Worm (Caenorhabditis elegans) whole organism, young adult: ENCODE measurements around the gene attf-2.

Source experiments
- F10E7.11 ChIP-seq: sonication (generic microtip); optimal IDR thresholded peaks from 2 replicates; lab custom pipeline; 2017; ENCODE audit warnings: mild to moderate bottlenecking, missing genetic modification characterization, moderate library complexity, missing compliant biosample characterization
- nhr-80 ChIP-seq: sonication (generic microtip); optimal IDR thresholded peaks from 2 replicates; lab custom pipeline; 2016; ENCODE audit warnings: missing genetic modification characterization, missing compliant biosample characterization
- pha-4 ChIP-seq: fragments of 150-350 bp; sonication (generic microtip); optimal IDR thresholded peaks from 2 replicates; lab custom pipeline; 2014; ENCODE audit warnings: missing biosample characterization, missing genetic modification reagents, missing genetic modification characterization
- xnd-1 ChIP-seq: sonication (generic microtip); optimal IDR thresholded peaks from 2 replicates; lab custom pipeline; 2016; ENCODE audit warnings: missing genotype, missing genetic modification reagents, missing genetic modification characterization, missing compliant biosample characterization

DNA sequence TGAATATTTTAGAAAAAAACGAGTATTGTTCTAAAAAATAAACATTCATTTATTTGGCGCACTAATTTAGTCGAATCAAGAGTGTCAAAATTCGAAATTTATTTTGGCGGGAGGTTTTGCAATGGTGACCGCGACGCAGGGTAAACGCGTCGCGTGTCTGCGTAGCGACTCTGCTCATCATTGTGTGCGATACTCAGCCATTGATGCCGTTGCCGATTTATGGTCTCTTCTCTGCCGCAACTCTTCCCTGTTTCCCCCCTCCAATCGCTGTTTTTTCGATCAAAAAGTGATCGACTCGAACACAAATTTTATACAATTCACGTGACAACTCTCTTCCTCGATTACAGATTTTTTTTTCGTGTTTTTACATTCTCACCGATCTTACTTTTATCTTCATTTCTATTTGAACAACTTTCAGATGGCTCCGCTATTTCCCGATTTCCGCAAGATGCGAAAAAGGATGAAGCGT lies 595 bp upstream of the attf-2 start, which contains the start of gene F09G2.2:
- TF ChIP-seq F10E7.11 (no peak), nhr-80 (tag; lab: Kevin White, UChicago) (peak; percentile 90), xnd-1 (tag; lab: Kevin White, UChicago) (peak; percentile 77), pha-4 (tag; lab: Kevin White, UChicago) (peak; percentile 84)
